Fruit fly (Drosophila melanogaster) whole organism, embryonic: ENCODE results near the gene Cat.

ENCODE experiments used
- Adf1 ChIP-seq: fragments of 200-800 bp; sonication (Bioruptor generic); IDR thresholded peaks from 2 replicates; pipeline ENCODE4 v1.3.6; 2022; ENCODE audit warnings: missing biosample characterization, missing genetic modification characterization
- Asciz ChIP-seq: fragments of 200-800 bp; sonication (Bioruptor generic); optimal IDR thresholded peaks from 2 replicates; lab custom pipeline; 2017; ENCODE audit warnings: missing biosample characterization, mild to moderate bottlenecking, missing genetic modification characterization, missing genetic modification reagents
- BEAF-32 ChIP-seq: fragments of 200-800 bp; sonication (Bioruptor generic); optimal IDR thresholded peaks from 3 replicates; lab custom pipeline; 2017; ENCODE audit warnings: missing biosample characterization, missing genetic modification characterization, mild to moderate bottlenecking, moderate library complexity, missing genetic modification reagents
- Blimp-1 ChIP-seq: fragments of 200-800 bp; sonication (Bioruptor generic); optimal IDR thresholded peaks from 3 replicates; lab custom pipeline; 2018; ENCODE audit warnings: missing biosample characterization, missing genetic modification characterization, mild to moderate bottlenecking, moderate library complexity, missing genetic modification reagents
- BtbVII ChIP-seq: fragments of 200-800 bp; sonication (Bioruptor generic); optimal IDR thresholded peaks from 3 replicates; lab custom pipeline; 2017; ENCODE audit warnings: missing biosample characterization, mild to moderate bottlenecking, missing genetic modification characterization
- CG10147 ChIP-seq: fragments of 200-800 bp; sonication (Bioruptor generic); optimal IDR thresholded peaks from 2 replicates; lab custom pipeline; 2019; ENCODE audit warnings: missing biosample characterization, mild to moderate bottlenecking, missing genetic modification characterization, moderate library complexity
- CG11560 ChIP-seq: fragments of 200-800 bp; sonication (Bioruptor generic); IDR thresholded peaks from 3 replicates; pipeline ENCODE4 v1.3.6; 2022; ENCODE audit warnings: missing biosample characterization, missing genetic modification characterization
- CG11695 ChIP-seq: fragments of 200-800 bp; sonication (Bioruptor generic); IDR thresholded peaks from 3 replicates; pipeline ENCODE4 v1.3.6; 2022; ENCODE audit warnings: missing biosample characterization, missing genetic modification characterization
- CG13296 ChIP-seq: fragments of 200-800 bp; sonication (Bioruptor generic); optimal IDR thresholded peaks from 3 replicates; lab custom pipeline; 2018; ENCODE audit warnings: missing biosample characterization, mild to moderate bottlenecking, missing genetic modification characterization
- CG17359 ChIP-seq: fragments of 200-800 bp; sonication (Bioruptor generic); optimal IDR thresholded peaks from 3 replicates; lab custom pipeline; 2018; ENCODE audit warnings: missing biosample characterization, mild to moderate bottlenecking, missing genetic modification characterization, moderate library complexity
- CG2678 ChIP-seq: fragments of 200-800 bp; sonication (Bioruptor generic); optimal IDR thresholded peaks from 3 replicates; lab custom pipeline; 2019; ENCODE audit warnings: missing biosample characterization, mild to moderate bottlenecking, missing genetic modification characterization, moderate library complexity
- CG2712 ChIP-seq: fragments of 200-800 bp; optimal IDR thresholded peaks from 3 replicates; lab custom pipeline; 2019; ENCODE audit warnings: missing biosample characterization, mild to moderate bottlenecking, missing genetic modification characterization, moderate library complexity
- CG31224 ChIP-seq: fragments of 200-800 bp; sonication (Bioruptor generic); IDR thresholded peaks from 2 replicates; pipeline ENCODE4 v1.3.6; 2022; ENCODE audit warnings: missing biosample characterization, missing genetic modification characterization
- CG3281 ChIP-seq: fragments of 200-800 bp; sonication (Bioruptor generic); optimal IDR thresholded peaks from 3 replicates; lab custom pipeline; 2017; ENCODE audit warnings: missing biosample characterization, mild to moderate bottlenecking, missing genetic modification characterization
- CG3838 ChIP-seq: fragments of 200-800 bp; sonication (Bioruptor generic); optimal IDR thresholded peaks from 3 replicates; lab custom pipeline; 2016; ENCODE audit warnings: missing biosample characterization, missing genetic modification characterization
- CG3847 ChIP-seq: fragments of 200-800 bp; sonication (Bioruptor generic); IDR thresholded peaks from 2 replicates; pipeline ENCODE4 v1.3.6; 2022; ENCODE audit warnings: missing biosample characterization, missing genetic modification characterization
- CG4617 ChIP-seq: fragments of 200-800 bp; sonication (Bioruptor generic); optimal IDR thresholded peaks from 3 replicates; lab custom pipeline; 2016; ENCODE audit warnings: missing biosample characterization, missing genetic modification characterization, borderline replicate concordance
- CG5953 ChIP-seq: fragments of 200-800 bp; sonication (Bioruptor generic); IDR thresholded peaks from 2 replicates; pipeline ENCODE4 v1.3.6; 2022; ENCODE audit warnings: missing biosample characterization, missing genetic modification characterization
- CG7372 ChIP-seq: fragments of 200-800 bp; sonication (Bioruptor generic); IDR thresholded peaks from 2 replicates; pipeline ENCODE4 v1.3.6; 2022; ENCODE audit warnings: missing biosample characterization, missing genetic modification characterization
- CG8359 ChIP-seq: fragments of 200-800 bp; sonication (Bioruptor generic); optimal IDR thresholded peaks from 2 replicates; lab custom pipeline; 2017; ENCODE audit warnings: missing biosample characterization, mild to moderate bottlenecking, missing genetic modification characterization, borderline replicate concordance
- CHES-1-like ChIP-seq: fragments of 200-800 bp; sonication (Bioruptor generic); optimal IDR thresholded peaks from 2 replicates; lab custom pipeline; 2016; ENCODE audit warnings: missing biosample characterization, missing genetic modification characterization
- CrebB ChIP-seq: fragments of 200-800 bp; sonication (Bioruptor generic); optimal IDR thresholded peaks from 3 replicates; lab custom pipeline; 2018; ENCODE audit warnings: missing biosample characterization, mild to moderate bottlenecking, missing genetic modification characterization
- Elba2 ChIP-seq: fragments of 200-800 bp; sonication (Bioruptor generic); optimal IDR thresholded peaks from 3 replicates; lab custom pipeline; 2016; ENCODE audit warnings: missing biosample characterization, missing genetic modification characterization
- Ets65A ChIP-seq: fragments of 200-800 bp; sonication (Bioruptor generic); peaks from one replicate; lab custom pipeline; 2016; ENCODE audit warnings: missing biosample characterization, missing genetic modification characterization
- Fer1 ChIP-seq: fragments of 200-800 bp; sonication (Bioruptor generic); optimal IDR thresholded peaks from 2 replicates; lab custom pipeline; 2017; ENCODE audit warnings: missing biosample characterization, mild to moderate bottlenecking, missing genetic modification characterization
- GATAe ChIP-seq: fragments of 200-800 bp; sonication (Bioruptor generic); conservative IDR thresholded peaks from 2 replicates; pipeline ENCODE4 v1.3.6; 2022; ENCODE audit warnings: missing biosample characterization, missing genetic modification characterization
- Hr51 ChIP-seq, 2 experiments: fragments of 200-800 bp; sonication (Bioruptor generic); optimal IDR thresholded peaks; 2 replicates in 1 of 2; 3 replicates in 1 of 2; lab custom pipeline; 2016 to 2018; ENCODE audit warnings: missing biosample characterization in 2 of 2, missing genetic modification characterization in 2 of 2, mild to moderate bottlenecking in 1 of 2, moderate library complexity in 1 of 2
- Lhr ChIP-seq: fragments of 200-800 bp; sonication (Bioruptor generic); optimal IDR thresholded peaks from 3 replicates; lab custom pipeline; 2017; ENCODE audit warnings: mild to moderate bottlenecking, missing biosample characterization, missing genetic modification reagents, missing genetic modification characterization
- Mes4 ChIP-seq: fragments of 200-800 bp; sonication (Bioruptor generic); optimal IDR thresholded peaks from 2 replicates; lab custom pipeline; 2016; ENCODE audit warnings: missing biosample characterization, missing genetic modification characterization
- Mrtf ChIP-seq: fragments of 200-800 bp; sonication (Bioruptor generic); IDR thresholded peaks from 3 replicates; pipeline ENCODE4 v1.3.6; 2022; ENCODE audit warnings: missing biosample characterization, missing genetic modification characterization
- Ravus ChIP-seq: fragments of 200-800 bp; sonication (Bioruptor generic); IDR thresholded peaks from 2 replicates; pipeline ENCODE4 v1.3.6; 2022; ENCODE audit warnings: missing biosample characterization, missing genetic modification characterization
- Six4 ChIP-seq: fragments of 200-800 bp; sonication (Bioruptor generic); optimal IDR thresholded peaks from 2 replicates; lab custom pipeline; 2016; ENCODE audit warnings: missing biosample characterization, missing genetic modification characterization
- bigmax ChIP-seq: fragments of 200-800 bp; sonication (Bioruptor generic); optimal IDR thresholded peaks from 2 replicates; lab custom pipeline; 2018; ENCODE audit warnings: missing biosample characterization, mild to moderate bottlenecking, missing genetic modification characterization
- ftz-f1 ChIP-seq: fragments of 200-800 bp; sonication (Bioruptor generic); optimal IDR thresholded peaks from 2 replicates; lab custom pipeline; 2016; ENCODE audit warnings: missing biosample characterization, missing genetic modification characterization
- grn ChIP-seq: fragments of 200-800 bp; sonication (Bioruptor generic); optimal IDR thresholded peaks from 3 replicates; lab custom pipeline; 2017; ENCODE audit warnings: missing biosample characterization, missing genetic modification characterization
- inv ChIP-seq: fragments of 200-800 bp; sonication (Bioruptor generic); IDR thresholded peaks from 2 replicates; pipeline ENCODE4 v1.3.6; 2022; ENCODE audit warnings: missing biosample characterization, missing genetic modification characterization; ENCODE audit not compliant: partially characterized antibody
- mld ChIP-seq: fragments of 200-800 bp; sonication (Bioruptor generic); IDR thresholded peaks from 3 replicates; pipeline ENCODE4 v1.3.6; 2022; ENCODE audit warnings: missing biosample characterization, missing genetic modification characterization; ENCODE audit not compliant: partially characterized antibody
- nerfin-2 ChIP-seq: fragments of 200-800 bp; sonication (Bioruptor generic); IDR thresholded peaks from 2 replicates; pipeline ENCODE4 v1.3.6; 2022; ENCODE audit warnings: missing biosample characterization, missing genetic modification characterization; ENCODE audit not compliant: partially characterized antibody
- org-1 ChIP-seq: fragments of 200-800 bp; sonication (Bioruptor generic); optimal IDR thresholded peaks from 2 replicates; lab custom pipeline; 2017; ENCODE audit warnings: missing biosample characterization, missing genetic modification characterization
- phol ChIP-seq: fragments of 200-800 bp; sonication (Bioruptor generic); optimal IDR thresholded peaks from 3 replicates; lab custom pipeline; 2018; ENCODE audit warnings: missing biosample characterization, mild to moderate bottlenecking, missing genetic modification characterization, moderate library complexity
- shn ChIP-seq: fragments of 200-800 bp; sonication (Bioruptor generic); optimal IDR thresholded peaks from 3 replicates; lab custom pipeline; 2016; ENCODE audit warnings: missing biosample characterization, missing genetic modification characterization
- sima ChIP-seq: fragments of 200-800 bp; sonication (Bioruptor generic); optimal IDR thresholded peaks from 2 replicates; lab custom pipeline; 2016; ENCODE audit warnings: missing biosample characterization, missing genetic modification characterization
- slou ChIP-seq: fragments of 200-800 bp; sonication (Bioruptor generic); optimal IDR thresholded peaks from 3 replicates; lab custom pipeline; 2016; ENCODE audit warnings: missing biosample characterization, missing genetic modification characterization
- slp2 ChIP-seq: fragments of 200-800 bp; sonication (Bioruptor generic); optimal IDR thresholded peaks from 2 replicates; lab custom pipeline; 2016; ENCODE audit warnings: missing biosample characterization, missing genetic modification characterization
- stwl ChIP-seq: fragments of 200-800 bp; sonication (Bioruptor generic); optimal IDR thresholded peaks from 3 replicates; lab custom pipeline; 2018; ENCODE audit warnings: missing biosample characterization, mild to moderate bottlenecking, missing genetic modification characterization, moderate library complexity
- twi ChIP-seq: fragments of 200-800 bp; optimal IDR thresholded peaks from 2 replicates; lab custom pipeline; 2019; ENCODE audit warnings: missing biosample characterization, mild to moderate bottlenecking, missing genetic modification characterization, moderate library complexity
- unpg ChIP-seq: fragments of 200-800 bp; sonication (Bioruptor generic); optimal IDR thresholded peaks from 3 replicates; lab custom pipeline; 2018; ENCODE audit warnings: missing biosample characterization, mild to moderate bottlenecking, missing genetic modification characterization, moderate library complexity
- vfl ChIP-seq: fragments of 200-800 bp; sonication (Bioruptor generic); optimal IDR thresholded peaks from 2 replicates; lab custom pipeline; 2016; ENCODE audit warnings: missing biosample characterization, missing genetic modification characterization
- vvl ChIP-seq: fragments of 200-800 bp; sonication (Bioruptor generic); IDR thresholded peaks from 2 replicates; pipeline ENCODE4 v1.3.6; 2022; ENCODE audit warnings: missing biosample characterization, missing genetic modification characterization
- zen2 ChIP-seq: fragments of 200-800 bp; sonication (Bioruptor generic); IDR thresholded peaks from 3 replicates; pipeline ENCODE4 v1.3.6; 2022; ENCODE audit warnings: missing biosample characterization, missing genetic modification characterization; ENCODE audit not compliant: partially characterized antibody

The Cat gene

DNA sequence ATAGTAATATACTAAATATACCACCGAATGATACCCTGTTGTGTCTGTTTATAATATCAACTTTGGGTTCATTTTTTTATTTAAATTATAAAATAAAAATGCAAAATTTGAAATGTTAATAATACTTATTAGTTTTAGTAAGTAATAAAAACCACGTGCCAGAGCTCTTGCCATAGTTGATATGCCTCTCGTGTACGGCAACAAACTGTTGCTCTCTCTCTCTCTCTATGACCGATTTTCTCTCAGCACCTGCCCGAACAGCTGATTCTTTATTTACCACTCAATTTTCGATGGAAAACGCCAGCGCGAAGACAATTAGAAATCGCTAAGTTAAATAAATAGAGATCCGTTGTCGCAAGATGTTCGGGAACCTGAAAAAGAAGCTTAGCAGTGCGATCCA is 45.1 kb downstream of the Cat start, which contains the start of gene Dysb (continued):
- peak; percentile 45 for TF ChIP-seq org-1 (GFP tag; lab: Kevin White, UChicago)
- TF ChIP-seq GATAe (GFP tag; lab: Robert Waterston, UW): peak; percentile 21; the same call in 1 of the 2 replicates
- TF ChIP-seq vvl (GFP tag; lab: Robert Waterston, UW): peak; percentile 98
- peak; percentile 22 for TF ChIP-seq Lhr
- peak; percentile 37 for TF ChIP-seq stwl
- peak; percentile 81 for TF ChIP-seq CG10147 (GFP tag; lab: Kevin White, UChicago)
- TF ChIP-seq CG2678: peak; percentile 90
- peak; percentile 92 for TF ChIP-seq unpg (GFP tag; lab: Kevin White, UChicago)
- no peak for TF ChIP-seq sima (GFP tag; lab: Kevin White, UChicago)
- TF ChIP-seq Elba2 (GFP tag; lab: Kevin White, UChicago): peak; percentile 44
- TF ChIP-seq slou: peak; percentile 21
- TF ChIP-seq nerfin-2 (GFP tag; lab: Robert Waterston, UW): no peak
- peak; percentile 88 for TF ChIP-seq Blimp-1 (GFP tag; lab: Kevin White, UChicago)
- peak; percentile 39 for TF ChIP-seq CG4617 (GFP tag; lab: Kevin White, UChicago)
- no peak for TF ChIP-seq BEAF-32 (GFP tag; lab: Kevin White, UChicago)
- peak; percentile 57 for TF ChIP-seq twi (tag; lab: Kevin White, UChicago)
- TF ChIP-seq vfl (GFP tag; lab: Kevin White, UChicago): peak; percentile 48
- TF ChIP-seq slp2 (GFP tag; lab: Kevin White, UChicago): peak; percentile 51
- no peak for TF ChIP-seq Ets65A (GFP tag; lab: Kevin White, UChicago)
- peak; percentile 94 for TF ChIP-seq CG17359 (tag; lab: Kevin White, UChicago)
- no peak for TF ChIP-seq bigmax (GFP tag; lab: Kevin White, UChicago)
- no peak for TF ChIP-seq inv (GFP tag; lab: Robert Waterston, UW)
- TF ChIP-seq Mes4 (GFP tag; lab: Kevin White, UChicago): peak; percentile 27
- TF ChIP-seq CG11560: peak; percentile 35; the same call in 1 of the 3 replicates
- TF ChIP-seq zen2: no peak
- TF ChIP-seq CG31224 (GFP tag; lab: Robert Waterston, UW): peak; percentile 84
- TF ChIP-seq Asciz: peak; percentile 91
- no peak for TF ChIP-seq mld (GFP tag; lab: Robert Waterston, UW)
- peak; percentile 72 for TF ChIP-seq Six4 (GFP tag; lab: Kevin White, UChicago)
- TF ChIP-seq CG8359 (GFP tag; lab: Kevin White, UChicago): peak; percentile 14
- peak; percentile 82 for TF ChIP-seq CG3281 (GFP tag; lab: Kevin White, UChicago)
- TF ChIP-seq CG7372 (GFP tag; lab: Robert Waterston, UW): peak; percentile 83
- peak; percentile 90 for TF ChIP-seq Fer1 (GFP tag; lab: Kevin White, UChicago)
- peak; percentile 4 for TF ChIP-seq grn
- peak; percentile 92 for TF ChIP-seq CG13296 (GFP tag; lab: Kevin White, UChicago)
- TF ChIP-seq Mrtf (GFP tag; lab: Robert Waterston, UW): peak; percentile 68; the same call in 2 of the 3 replicates
- peak; percentile 4 for TF ChIP-seq CG3838 (GFP tag; lab: Kevin White, UChicago)
- TF ChIP-seq ftz-f1 (GFP tag; lab: Kevin White, UChicago): peak; percentile 49
- peak; percentile 53 for TF ChIP-seq CHES-1-like (GFP tag; lab: Kevin White, UChicago)
- TF ChIP-seq CrebB (tag; lab: Kevin White, UChicago): peak; percentile 75
- TF ChIP-seq phol (tag; lab: Kevin White, UChicago): peak; percentile 81
- TF ChIP-seq CG11695 (GFP tag; lab: Robert Waterston, UW): peak; percentile 91
- peak; percentile 94 for TF ChIP-seq CG2712
- TF ChIP-seq Ravus (GFP tag; lab: Robert Waterston, UW): peak; percentile 31; the same call in 1 of the 2 replicates
- TF ChIP-seq shn (GFP tag; lab: Kevin White, UChicago): peak; percentile 26
- peak; percentile 85 for TF ChIP-seq CG3847 (GFP tag; lab: Robert Waterston, UW)
- TF ChIP-seq Hr51 (GFP tag; optimal IDR thresholded peaks at IDR 0.05; lab: Kevin White, UChicago): peak; percentile 33 to 91
- peak; percentile 91 for TF ChIP-seq CG5953 (GFP tag; lab: Robert Waterston, UW)
- peak; percentile 60 for TF ChIP-seq Adf1
- TF ChIP-seq BtbVII (GFP tag; lab: Kevin White, UChicago): peak; percentile 88
